Comparison of ENCODE assay signal across 1 fruit fly cellular context in genomic region chr3R:15293005-15293877, dm6.
TF ChIP-seq lines count a peak whose summit lies in the region.

No protein-coding gene starts in this region.

TF ChIP-seq in whole organism, embryonic, 481 proteins besides CTCF, POLR2A, EP300 and RAD21 (continued from another document):
- TF ChIP-seq chif (GFP tag; optimal IDR thresholded peaks at IDR 0.05; lab: Kevin White, UChicago), result peak in 1 of 2 experiments; percentile 28
- peak; percentile 31 for TF ChIP-seq CG18599 (GFP tag; optimal IDR thresholded peaks at IDR 0.05; lab: Kevin White, UChicago)
- TF ChIP-seq row (GFP tag; IDR thresholded peaks at IDR 0.05; lab: Robert Waterston, UW), result peak; percentile 44; the same call in 1 of the 3 replicates
- TF ChIP-seq dan (GFP tag; IDR thresholded peaks at IDR 0.05; lab: Robert Waterston, UW), result no peak
- TF ChIP-seq CG6254 (GFP tag; optimal IDR thresholded peaks at IDR 0.05; lab: Kevin White, UChicago), result peak; percentile 3
- peak; percentile 68 for TF ChIP-seq dmrt99B (tag; optimal IDR thresholded peaks at IDR 0.05; lab: Kevin White, UChicago)
- peak; percentile 11 for TF ChIP-seq crc (GFP tag; optimal IDR thresholded peaks at IDR 0.05; lab: Kevin White, UChicago)
